Fruit fly (Drosophila melanogaster) whole organism, embryonic: Measurements from ENCODE around the gene Ctr9.
A peak's percentile ranks its signal among the peaks of the same experiment; 100 is the strongest.

Experiments
- Atf-2 ChIP-seq: fragments of 200-800 bp; sonication (Bioruptor generic); optimal IDR thresholded peaks from 2 replicates; lab custom pipeline; 2016; ENCODE audit warnings: missing biosample characterization, missing genetic modification characterization
- BEAF-32 ChIP-seq: fragments of 200-800 bp; sonication (Bioruptor generic); optimal IDR thresholded peaks from 3 replicates; lab custom pipeline; 2017; ENCODE audit warnings: missing biosample characterization, missing genetic modification characterization, mild to moderate bottlenecking, moderate library complexity, missing genetic modification reagents
- CG10267 ChIP-seq: fragments of 200-800 bp; sonication (Bioruptor generic); optimal IDR thresholded peaks from 2 replicates; lab custom pipeline; 2018; ENCODE audit warnings: missing biosample characterization, mild to moderate bottlenecking, missing genetic modification characterization, moderate library complexity
- CG10565 ChIP-seq: fragments of 200-800 bp; sonication (Bioruptor generic); optimal IDR thresholded peaks from 3 replicates; lab custom pipeline; 2016; ENCODE audit warnings: missing biosample characterization, mild to moderate bottlenecking, missing genetic modification characterization
- CG12155 ChIP-seq: fragments of 200-800 bp; sonication (Bioruptor generic); optimal IDR thresholded peaks from 3 replicates; lab custom pipeline; 2016; ENCODE audit warnings: missing biosample characterization, missing genetic modification characterization
- CG1233 ChIP-seq: fragments of 200-800 bp; sonication (Bioruptor generic); optimal IDR thresholded peaks from 4 replicates; lab custom pipeline; 2018; ENCODE audit warnings: missing biosample characterization, mild to moderate bottlenecking, missing genetic modification characterization
- CG13287 ChIP-seq: fragments of 200-800 bp; sonication (Bioruptor generic); IDR thresholded peaks from 2 replicates; pipeline ENCODE4 v1.3.6; 2022; ENCODE audit warnings: missing biosample characterization, missing genetic modification characterization; ENCODE audit not compliant: partially characterized antibody
- CG15514 ChIP-seq: fragments of 200-800 bp; sonication (Bioruptor generic); optimal IDR thresholded peaks from 3 replicates; lab custom pipeline; 2017; ENCODE audit warnings: missing biosample characterization, missing genetic modification characterization, mild to moderate bottlenecking, moderate library complexity, missing genetic modification reagents
- CG16779 ChIP-seq: fragments of 200-800 bp; sonication (Bioruptor generic); IDR thresholded peaks from 2 replicates; pipeline ENCODE4 v1.3.6; 2022; ENCODE audit warnings: missing biosample characterization, missing genetic modification characterization
- CG16863 ChIP-seq: fragments of 200-800 bp; sonication (Bioruptor generic); optimal IDR thresholded peaks from 3 replicates; lab custom pipeline; 2016; ENCODE audit warnings: missing biosample characterization, missing genetic modification characterization
- CG17829 ChIP-seq: fragments of 200-800 bp; optimal IDR thresholded peaks from 2 replicates; lab custom pipeline; 2019; ENCODE audit warnings: missing biosample characterization, mild to moderate bottlenecking, missing genetic modification characterization, moderate library complexity
- CG18599 ChIP-seq: fragments of 200-800 bp; sonication (Bioruptor generic); optimal IDR thresholded peaks from 3 replicates; lab custom pipeline; 2017; ENCODE audit warnings: missing biosample characterization, missing genetic modification characterization, mild to moderate bottlenecking, moderate library complexity, missing genetic modification reagents
- CG31365 ChIP-seq: fragments of 200-800 bp; sonication (Bioruptor generic); optimal IDR thresholded peaks from 2 replicates; lab custom pipeline; 2018; ENCODE audit warnings: missing biosample characterization, mild to moderate bottlenecking, missing genetic modification characterization
- CG3163 ChIP-seq: fragments of 200-800 bp; sonication (Bioruptor generic); optimal IDR thresholded peaks from 3 replicates; lab custom pipeline; 2016; ENCODE audit warnings: missing biosample characterization, missing genetic modification characterization
- CG34224 ChIP-seq: fragments of 200-800 bp; sonication (Bioruptor generic); IDR thresholded peaks from 3 replicates; pipeline ENCODE4 v1.3.6; 2022; ENCODE audit warnings: missing biosample characterization, missing genetic modification characterization; ENCODE audit not compliant: partially characterized antibody
- CG4854 ChIP-seq: fragments of 200-800 bp; sonication (Bioruptor generic); optimal IDR thresholded peaks from 2 replicates; lab custom pipeline; 2016; ENCODE audit warnings: missing biosample characterization, missing genetic modification characterization, inconsistent platforms
- CG6272 ChIP-seq: fragments of 200-800 bp; sonication (Bioruptor generic); IDR thresholded peaks from 2 replicates; pipeline ENCODE4 v1.3.6; 2022; ENCODE audit warnings: missing biosample characterization, missing genetic modification characterization
- CG6813 ChIP-seq: fragments of 200-800 bp; sonication (Bioruptor generic); optimal IDR thresholded peaks from 2 replicates; lab custom pipeline; 2017; ENCODE audit warnings: missing biosample characterization, missing genetic modification characterization, mild to moderate bottlenecking, moderate library complexity, missing genetic modification reagents
- CG7839 ChIP-seq: fragments of 200-800 bp; sonication (Bioruptor generic); optimal IDR thresholded peaks from 3 replicates; lab custom pipeline; 2018; ENCODE audit warnings: missing biosample characterization, mild to moderate bottlenecking, missing genetic modification characterization, moderate library complexity
- CG8944 ChIP-seq: fragments of 200-800 bp; sonication (Bioruptor generic); optimal IDR thresholded peaks from 3 replicates; lab custom pipeline; 2016; ENCODE audit warnings: missing biosample characterization, missing genetic modification characterization
- Chrac-16 ChIP-seq: fragments of 200-800 bp; sonication (Bioruptor generic); optimal IDR thresholded peaks from 3 replicates; lab custom pipeline; 2016; ENCODE audit warnings: missing biosample characterization, missing genetic modification characterization
- HmgD ChIP-seq: fragments of 200-800 bp; sonication (Bioruptor generic); optimal IDR thresholded peaks from 3 replicates; lab custom pipeline; 2016; ENCODE audit warnings: missing biosample characterization, missing genetic modification characterization
- Oli ChIP-seq: fragments of 200-800 bp; sonication (Bioruptor generic); optimal IDR thresholded peaks from 2 replicates; lab custom pipeline; 2018; ENCODE audit warnings: missing biosample characterization, mild to moderate bottlenecking, missing genetic modification characterization, moderate library complexity
- Optix ChIP-seq: fragments of 200-800 bp; sonication (Bioruptor generic); IDR thresholded peaks from 3 replicates; pipeline ENCODE4 v1.3.6; 2022; ENCODE audit warnings: missing biosample characterization, missing genetic modification characterization
- PHDP ChIP-seq: fragments of 200-800 bp; sonication (Bioruptor generic); optimal IDR thresholded peaks from 3 replicates; lab custom pipeline; 2018; ENCODE audit warnings: missing biosample characterization, mild to moderate bottlenecking, missing genetic modification characterization, moderate library complexity
- Ssrp ChIP-seq: fragments of 200-800 bp; sonication (Bioruptor generic); optimal IDR thresholded peaks from 2 replicates; lab custom pipeline; 2018; ENCODE audit warnings: missing biosample characterization, mild to moderate bottlenecking, missing genetic modification characterization, moderate library complexity
- amos ChIP-seq: fragments of 200-800 bp; sonication (Bioruptor generic); IDR thresholded peaks from 2 replicates; pipeline ENCODE4 v1.3.6; 2022; ENCODE audit warnings: missing biosample characterization, missing genetic modification characterization; ENCODE audit not compliant: partially characterized antibody
- ara ChIP-seq: fragments of 200-800 bp; sonication (Bioruptor generic); IDR thresholded peaks from 2 replicates; pipeline ENCODE4 v1.3.6; 2022; ENCODE audit warnings: missing biosample characterization, missing genetic modification characterization
- bowl ChIP-seq: fragments of 200-800 bp; sonication (Bioruptor generic); IDR thresholded peaks from 2 replicates; pipeline ENCODE4 v1.3.6; 2022; ENCODE audit warnings: missing biosample characterization, missing genetic modification characterization
- chinmo ChIP-seq: fragments of 200-800 bp; sonication (Bioruptor generic); IDR thresholded peaks from 4 replicates; pipeline ENCODE4 v1.3.6; 2022; ENCODE audit warnings: missing biosample characterization, missing genetic modification characterization; ENCODE audit not compliant: partially characterized antibody
- chn ChIP-seq: fragments of 200-800 bp; sonication (Bioruptor generic); optimal IDR thresholded peaks from 2 replicates; lab custom pipeline; 2016; ENCODE audit warnings: missing biosample characterization, missing genetic modification characterization
- cwo ChIP-seq: fragments of 200-800 bp; sonication (Bioruptor generic); optimal IDR thresholded peaks from 3 replicates; lab custom pipeline; 2017; ENCODE audit warnings: missing biosample characterization, missing genetic modification characterization, mild to moderate bottlenecking, moderate library complexity, missing genetic modification reagents
- dm ChIP-seq: fragments of 200-800 bp; sonication (Bioruptor generic); optimal IDR thresholded peaks from 3 replicates; lab custom pipeline; 2016; ENCODE audit warnings: missing biosample characterization, missing genetic modification characterization
- dmrt11E ChIP-seq: fragments of 200-800 bp; sonication (Bioruptor generic); optimal IDR thresholded peaks from 3 replicates; lab custom pipeline; 2018; ENCODE audit warnings: missing biosample characterization, mild to moderate bottlenecking, missing genetic modification characterization, moderate library complexity
- fu2 ChIP-seq: fragments of 200-800 bp; sonication (Bioruptor generic); optimal IDR thresholded peaks from 2 replicates; lab custom pipeline; 2016; ENCODE audit warnings: missing biosample characterization, missing genetic modification characterization
- grau ChIP-seq: fragments of 200-800 bp; optimal IDR thresholded peaks from 3 replicates; lab custom pipeline; 2019; ENCODE audit warnings: missing biosample characterization, mild to moderate bottlenecking, missing genetic modification characterization, moderate library complexity
- otp ChIP-seq: fragments of 200-800 bp; sonication (Bioruptor generic); IDR thresholded peaks from 3 replicates; pipeline ENCODE4, ENCODE4 v1.3.6; 2022; ENCODE audit warnings: missing biosample characterization, missing genetic modification characterization
- pfk ChIP-seq: fragments of 200-800 bp; sonication (Bioruptor generic); optimal IDR thresholded peaks from 2 replicates; lab custom pipeline; 2018; ENCODE audit warnings: missing biosample characterization, mild to moderate bottlenecking, missing genetic modification characterization, moderate library complexity
- sc ChIP-seq, 3 experiments: fragments of >200 bp in 2 of 3; fragments of 200-800 bp in 1 of 3; sonication (Bioruptor generic) in 1 of 3; optimal IDR thresholded peaks; 2 replicates in 2 of 3; 3 replicates in 1 of 3; lab custom pipeline; 2017; ENCODE audit warnings: mild to moderate bottlenecking in 1 of 3, missing biosample characterization in 1 of 3, missing genetic modification characterization in 1 of 3, missing genetic modification reagents in 1 of 3
- sens ChIP-seq: fragments of 200-800 bp; sonication (Bioruptor generic); peaks from one replicate; lab custom pipeline; 2016; ENCODE audit warnings: missing biosample characterization, missing genetic modification characterization
- sna ChIP-seq: fragments of 200-800 bp; sonication (Bioruptor generic); IDR thresholded peaks from 2 replicates; pipeline ENCODE4 v1.3.6; 2022; ENCODE audit warnings: missing biosample characterization, missing genetic modification characterization; ENCODE audit not compliant: partially characterized antibody
- sr ChIP-seq: fragments of 200-800 bp; sonication (Bioruptor generic); IDR thresholded peaks from 3 replicates; pipeline ENCODE4 v1.3.6; 2022; ENCODE audit warnings: missing biosample characterization, missing genetic modification characterization
- stc ChIP-seq: fragments of 200-800 bp; sonication (Bioruptor generic); IDR thresholded peaks from 2 replicates; pipeline ENCODE4 v1.3.6; 2022; ENCODE audit warnings: missing biosample characterization, missing genetic modification characterization
- sug ChIP-seq: fragments of 200-800 bp; optimal IDR thresholded peaks from 2 replicates; lab custom pipeline; 2019; ENCODE audit warnings: missing biosample characterization, mild to moderate bottlenecking, missing genetic modification characterization, moderate library complexity
- vnd ChIP-seq: fragments of 200-800 bp; sonication (Bioruptor generic); IDR thresholded peaks from 3 replicates; pipeline ENCODE4 v1.3.6; 2022; ENCODE audit warnings: missing biosample characterization, missing genetic modification characterization; ENCODE audit not compliant: partially characterized antibody
- zen ChIP-seq: fragments of 200-800 bp; sonication (Bioruptor generic); optimal IDR thresholded peaks from 3 replicates; lab custom pipeline; 2018; ENCODE audit warnings: missing biosample characterization, mild to moderate bottlenecking, missing genetic modification characterization, moderate library complexity

Gene Ctr9

DNA sequence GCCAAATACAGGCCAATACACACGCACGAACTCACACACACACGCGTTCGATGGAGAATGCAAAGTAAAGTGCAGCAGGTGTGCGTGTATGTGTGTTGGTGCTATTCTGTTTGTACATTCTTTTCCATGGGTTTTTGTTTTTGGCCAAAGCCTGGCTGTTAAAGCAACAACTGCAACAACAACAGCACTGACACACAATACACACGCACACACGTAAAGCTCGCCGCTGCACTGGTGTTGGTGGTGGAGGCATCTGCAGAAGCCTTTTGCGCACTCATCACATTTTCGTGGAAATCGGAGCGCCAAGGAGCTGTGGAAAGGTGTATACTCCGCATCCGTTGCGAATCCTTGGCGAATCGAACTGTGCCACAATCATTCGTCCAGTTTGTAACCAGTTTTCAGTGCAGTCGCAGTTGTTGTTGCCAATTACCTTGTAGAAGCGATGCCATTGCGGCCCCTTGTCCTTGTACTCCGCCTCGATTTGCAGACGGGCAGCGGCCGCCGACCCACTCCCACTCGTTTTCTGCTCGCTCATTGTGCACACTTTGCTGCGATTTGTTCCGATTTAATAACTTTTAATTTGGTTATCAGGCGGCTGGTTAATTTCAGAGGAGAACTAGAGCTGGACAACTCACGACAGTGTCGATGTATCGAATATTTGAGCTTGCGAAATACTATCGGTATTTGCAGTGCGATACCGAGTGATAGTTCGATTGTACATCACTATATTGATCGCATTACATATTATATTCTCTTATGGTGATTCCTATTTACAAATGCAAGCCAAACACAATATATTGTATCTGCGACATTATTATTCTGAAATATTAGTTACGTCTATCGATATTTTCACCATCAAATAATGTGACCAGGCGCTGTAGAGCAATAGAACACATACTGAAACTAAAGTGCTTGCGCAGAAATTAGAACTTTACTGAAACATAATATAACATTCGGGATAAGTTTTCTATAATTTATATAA lies 43.2 kb downstream of the Ctr9 start (continued):
- TF ChIP-seq cwo (GFP tag; lab: Kevin White, UChicago): no peak
- TF ChIP-seq sr (GFP tag; lab: Robert Waterston, UW): no peak
- TF ChIP-seq CG34224 (GFP tag; lab: Robert Waterston, UW): peak; percentile 99
- TF ChIP-seq CG15514 (GFP tag; lab: Kevin White, UChicago): peak; percentile 69
- TF ChIP-seq Chrac-16 (GFP tag; lab: Kevin White, UChicago): peak; percentile 15
- no peak for TF ChIP-seq dmrt11E (tag; lab: Kevin White, UChicago)
- TF ChIP-seq sug (tag; lab: Kevin White, UChicago): peak; percentile 43
- no peak for TF ChIP-seq CG6813 (GFP tag; lab: Kevin White, UChicago)
- TF ChIP-seq HmgD (GFP tag; lab: Kevin White, UChicago): peak; percentile 38
- TF ChIP-seq dm: no peak
- TF ChIP-seq CG18599 (GFP tag; lab: Kevin White, UChicago): no peak
- peak; percentile 96 for TF ChIP-seq chinmo (GFP tag; lab: Robert Waterston, UW)
- peak; percentile 42 for TF ChIP-seq grau (tag; lab: Kevin White, UChicago)
- TF ChIP-seq stc (GFP tag; lab: Robert Waterston, UW): no peak
- TF ChIP-seq sens (GFP tag; lab: Kevin White, UChicago): peak; percentile 77
- peak; percentile 18 for TF ChIP-seq chn (GFP tag; lab: Kevin White, UChicago)
- TF ChIP-seq CG13287 (GFP tag; lab: Robert Waterston, UW): peak; percentile 98
- peak; percentile 0 for TF ChIP-seq Oli (tag; lab: Kevin White, UChicago)
- no peak for TF ChIP-seq PHDP
- peak; percentile 57 for TF ChIP-seq CG17829 (tag; lab: Kevin White, UChicago)
- TF ChIP-seq sc (optimal IDR thresholded peaks at IDR 0.05; lab: Kevin White, UChicago): no peak
- no peak for TF ChIP-seq sc (GFP tag; optimal IDR thresholded peaks at IDR 0.05; lab: Kevin White, UChicago)
- TF ChIP-seq Atf-2 (GFP tag; lab: Kevin White, UChicago): no peak
- TF ChIP-seq amos (GFP tag; lab: Robert Waterston, UW): peak; percentile 99
- no peak for TF ChIP-seq CG3163 (GFP tag; lab: Kevin White, UChicago)
- TF ChIP-seq CG16863 (GFP tag; lab: Kevin White, UChicago): peak; percentile 3
- TF ChIP-seq BEAF-32 (GFP tag; lab: Kevin White, UChicago): peak; percentile 98
- peak; percentile 22 for TF ChIP-seq CG12155 (GFP tag; lab: Kevin White, UChicago)
- TF ChIP-seq vnd: peak; percentile 97
- no peak for TF ChIP-seq CG1233
- TF ChIP-seq CG10267 (tag; lab: Kevin White, UChicago): peak; percentile 55
- TF ChIP-seq Optix (GFP tag; lab: Robert Waterston, UW): no peak
- peak; percentile 97 for TF ChIP-seq sna
- TF ChIP-seq bowl (GFP tag; lab: Robert Waterston, UW): no peak
- no peak for TF ChIP-seq pfk
- TF ChIP-seq CG16779 (GFP tag; lab: Robert Waterston, UW): no peak
- peak; percentile 42 for TF ChIP-seq CG7839
- TF ChIP-seq ara (GFP tag; lab: Robert Waterston, UW): no peak
- no peak for TF ChIP-seq CG10565
- TF ChIP-seq fu2 (GFP tag; lab: Kevin White, UChicago): no peak
- peak; percentile 6 for TF ChIP-seq Ssrp (tag; lab: Kevin White, UChicago)
- TF ChIP-seq otp (GFP tag; lab: Robert Waterston, UW): peak; percentile 10; the same call in 1 of the 3 replicates
- TF ChIP-seq CG31365 (tag; lab: Kevin White, UChicago): no peak
- TF ChIP-seq CG8944 (GFP tag; lab: Kevin White, UChicago): peak; percentile 33
- peak; percentile 13 for TF ChIP-seq zen
- TF ChIP-seq CG4854 (GFP tag; lab: Kevin White, UChicago): peak; percentile 10
- peak; percentile 57 for TF ChIP-seq CG6272 (GFP tag; lab: Robert Waterston, UW)
